Worm (Caenorhabditis elegans): ENCODE results near the gene F49C5.16.

- no peak for TF ChIP-seq nfyb-1 (GFP tag; IDR thresholded peaks at IDR 0.05)
- no peak for TF ChIP-seq F57A8.1 (GFP tag; optimal IDR thresholded peaks at IDR 0.05)
- no peak for TF ChIP-seq hlh-26 (GFP tag; conservative IDR thresholded peaks at IDR 0.05)
- no peak for TF ChIP-seq unc-62 (GFP tag; optimal IDR thresholded peaks at IDR 0.05)
- TF ChIP-seq attf-3 (GFP tag; conservative IDR thresholded peaks at IDR 0.05) = no peak
- TF ChIP-seq ztf-25 (GFP tag; IDR thresholded peaks at IDR 0.05) = no peak
- TF ChIP-seq Y95B8A.8 (GFP tag; IDR thresholded peaks at IDR 0.05) = no peak
- no peak for TF ChIP-seq sea-2 (GFP tag; IDR thresholded peaks at IDR 0.05)
- no peak for TF ChIP-seq T26A5.8 (tag; optimal IDR thresholded peaks at IDR 0.05)
- no peak for TF ChIP-seq lin-35 (GFP tag; optimal IDR thresholded peaks at IDR 0.05)
Observed at ce11 chrII:12570523-12570922, 22.9 kb downstream of the F49C5.16 start, which contains the start of gene Y38E10A.1.

All from whole organism, young adult.